Worm (Caenorhabditis elegans): Measurements from ENCODE around the gene Y57G11A.4.

The Y57G11A.4 gene

ce11 chrIV:14528718-14529117 lies 46.6 kb downstream of the Y57G11A.4 start, which contains the start of gene T27E7.3:
T27E7.3 (plus strand) TSS chrIV:14529018.
- no peak for TF ChIP-seq mdl-1 (tag; optimal IDR thresholded peaks at IDR 0.05)
- no peak for TF ChIP-seq ztf-11 (tag; optimal IDR thresholded peaks at IDR 0.05)

ce11 chrIV:14530031-14530430 lies 47.9 kb downstream of the Y57G11A.4 start:
- TF ChIP-seq crh-2 (tag; optimal IDR thresholded peaks at IDR 0.05) (no peak), nhr-11 (tag; optimal IDR thresholded peaks at IDR 0.05) (no peak), lsy-2 (tag; optimal IDR thresholded peaks at IDR 0.05) (no peak), alr-1 (tag; optimal IDR thresholded peaks at IDR 0.05) (no peak), nhr-25 (tag; optimal IDR thresholded peaks at IDR 0.05) (no peak), blmp-1 (tag; optimal IDR thresholded peaks at IDR 0.05; ENCODE audit: insufficient read depth) (no peak), nhr-10 (tag; optimal IDR thresholded peaks at IDR 0.05) (no peak), zag-1 (tag; optimal IDR thresholded peaks at IDR 0.05) (no peak), F13H6.1 (tag; optimal IDR thresholded peaks at IDR 0.05) (no peak), lin-13 (GFP tag; optimal IDR thresholded peaks at IDR 0.05) (no peak), mab-5 (tag; optimal IDR thresholded peaks at IDR 0.05) (no peak), ztf-4 (tag; optimal IDR thresholded peaks at IDR 0.05) (no peak), nhr-12 (tag; optimal IDR thresholded peaks at IDR 0.05) (no peak), gmeb-1 (tag; optimal IDR thresholded peaks at IDR 0.05) (no peak), skn-1 (tag; optimal IDR thresholded peaks at IDR 0.05) (no peak)

- TF ChIP-seq nhr-129 (tag; optimal IDR thresholded peaks at IDR 0.05): peak; percentile 13
- TF ChIP-seq dmd-4 (tag; optimal IDR thresholded peaks at IDR 0.05): no peak
Observed at ce11 chrIV:14532366-14532765, 50.3 kb downstream of the Y57G11A.4 start.

ce11 chrIV:14534967-14535366 lies 52.9 kb downstream of the Y57G11A.4 start, which contains the start of gene T27E7.4:
T27E7.4 (minus strand) TSS chrIV:14535067.
- TF ChIP-seq unc-39 (tag; optimal IDR thresholded peaks at IDR 0.05) (no peak), sma-9 (GFP tag; optimal IDR thresholded peaks at IDR 0.05) (no peak), sma-9 (tag; optimal IDR thresholded peaks at IDR 0.05) (no peak), nhr-12 (tag; optimal IDR thresholded peaks at IDR 0.05) (no peak), peb-1 (tag; optimal IDR thresholded peaks at IDR 0.05) (no peak), Y55F3AM.14 (GFP tag; optimal IDR thresholded peaks at IDR 0.05) (no peak), lin-11 (tag; optimal IDR thresholded peaks at IDR 0.05) (no peak), ztf-4 (tag; optimal IDR thresholded peaks at IDR 0.05) (no peak), ztf-11 (tag; optimal IDR thresholded peaks at IDR 0.05) (no peak), lsy-2 (tag; optimal IDR thresholded peaks at IDR 0.05) (no peak), R02D3.7 (tag; optimal IDR thresholded peaks at IDR 0.05) (no peak)

Data from whole organism, L2 larva.